Worm (Caenorhabditis elegans) whole organism, L1 larva: ENCODE measurements around the gene sip-1.

ENCODE experiments used
- ets-5 ChIP-seq: fragments of 200-800 bp; sonication (Bioruptor generic); IDR thresholded peaks from 2 replicates; pipeline ENCODE4 v1.3.6; 2022; ENCODE audit warnings: missing genetic modification characterization, missing compliant biosample characterization
- lin-13 ChIP-seq: fragments of 150-350 bp; optimal IDR thresholded peaks from 2 replicates; lab custom pipeline; 2014; ENCODE audit warnings: missing biosample characterization, missing genetic modification reagents, missing genetic modification characterization
- lin-15B ChIP-seq: fragments of 150-350 bp; sonication (generic microtip); optimal IDR thresholded peaks from 3 replicates; lab custom pipeline; 2014; ENCODE audit warnings: missing biosample characterization, missing genetic modification characterization
- mep-1 ChIP-seq: fragments of 150-350 bp; optimal IDR thresholded peaks from 2 replicates; lab custom pipeline; 2014; ENCODE audit warnings: missing biosample characterization, missing genetic modification characterization
- nhr-11 ChIP-seq: fragments of 150-350 bp; optimal IDR thresholded peaks from 2 replicates; lab custom pipeline; 2014; ENCODE audit warnings: missing biosample characterization, missing genetic modification characterization
- nhr-90 ChIP-seq: sonication (generic microtip); optimal IDR thresholded peaks from 2 replicates; lab custom pipeline; 2016; ENCODE audit warnings: mild to moderate bottlenecking, missing genetic modification characterization, missing compliant biosample characterization; ENCODE audit not compliant: poor library complexity
- sup-37 ChIP-seq: fragments of 200-800 bp; sonication (Bioruptor generic); optimal IDR thresholded peaks from 2 replicates; lab custom pipeline; 2018; ENCODE audit warnings: mild to moderate bottlenecking, missing genetic modification characterization, missing compliant biosample characterization
- zag-1 ChIP-seq: fragments of 150-350 bp; optimal IDR thresholded peaks from 2 replicates; lab custom pipeline; 2014; ENCODE audit warnings: missing biosample characterization, missing genetic modification characterization

- TF ChIP-seq nhr-90 (no peak), lin-13 (GFP tag; lab: Kevin White, UChicago) (no peak), sup-37 (GFP tag; lab: Kevin White, UChicago) (no peak), ets-5 (no peak), nhr-11 (tag; lab: Kevin White, UChicago) (no peak), lin-15B (no peak), mep-1 (tag; lab: Kevin White, UChicago) (no peak), zag-1 (tag; lab: Kevin White, UChicago) (no peak)
These were observed 2.8 kb downstream of the sip-1 start, which contains the start of gene rab-33 for ce11 chrIII:10503753-10504152.
